Fruit fly (Drosophila melanogaster): ENCODE results near the gene nAChRbeta2.

nAChRbeta2 gene

dm6 chr3R:24543676-24544277 is 28.9 kb upstream of the nAChRbeta2 start, which contains the start of gene Cftr (continued):
- TF ChIP-seq Dref (GFP tag; IDR thresholded peaks at IDR 0.05): peak; percentile 72
- TF ChIP-seq CG2116 (GFP tag; optimal IDR thresholded peaks at IDR 0.05): peak; percentile 10
- TF ChIP-seq bsh (GFP tag; optimal IDR thresholded peaks at IDR 0.05): no peak
- TF ChIP-seq CG8478 (optimal IDR thresholded peaks at IDR 0.05): no peak
- TF ChIP-seq Vsx1 (GFP tag; optimal IDR thresholded peaks at IDR 0.05): peak; percentile 16
- TF ChIP-seq pita (GFP tag; optimal IDR thresholded peaks at IDR 0.05): no peak
- TF ChIP-seq CG6683 (GFP tag; optimal IDR thresholded peaks at IDR 0.05): no peak
- peak; percentile 96 for TF ChIP-seq scrt (GFP tag; optimal IDR thresholded peaks at IDR 0.05)
- no peak for TF ChIP-seq CG3407 (GFP tag; optimal IDR thresholded peaks at IDR 0.05)
- TF ChIP-seq Gsc (GFP tag; IDR thresholded peaks at IDR 0.05): no peak
- no peak for TF ChIP-seq CG6254 (GFP tag; optimal IDR thresholded peaks at IDR 0.05)
- TF ChIP-seq MBD-R2 (GFP tag; IDR thresholded peaks at IDR 0.05): peak; percentile 9; the same call in 1 of the 2 replicates
- TF ChIP-seq CG13123 (GFP tag; optimal IDR thresholded peaks at IDR 0.05): peak; percentile 15
- peak; percentile 18; the same call in 1 of the 2 replicates for TF ChIP-seq al (GFP tag; IDR thresholded peaks at IDR 0.05)
- no peak for TF ChIP-seq TFAM (GFP tag; optimal IDR thresholded peaks at IDR 0.05)
- TF ChIP-seq Dip3 (GFP tag; optimal IDR thresholded peaks at IDR 0.05): peak; percentile 41
- peak in 1 of 2 experiments; percentile 43 for TF ChIP-seq chif (GFP tag; optimal IDR thresholded peaks at IDR 0.05)
- peak; percentile 53 for TF ChIP-seq zfh2 (GFP tag; optimal IDR thresholded peaks at IDR 0.05)
- TF ChIP-seq B-H2 (GFP tag; optimal IDR thresholded peaks at IDR 0.05): peak; percentile 85
- peak; percentile 94 for TF ChIP-seq CG13624 (GFP tag; optimal IDR thresholded peaks at IDR 0.05)
- no peak; the same call in 2 of the 3 replicates for TF ChIP-seq ken (GFP tag; IDR thresholded peaks at IDR 0.05)
- no peak for TF ChIP-seq Blimp-1 (GFP tag; optimal IDR thresholded peaks at IDR 0.05)
- peak; percentile 55 for TF ChIP-seq CG6854 (GFP tag; optimal IDR thresholded peaks at IDR 0.05)
- no peak for TF ChIP-seq CG6689 (GFP tag; IDR thresholded peaks at IDR 0.05)
- no peak for TF ChIP-seq Nf-YB (GFP tag; optimal IDR thresholded peaks at IDR 0.05)
- peak; percentile 9 for TF ChIP-seq HLHmδ (GFP tag; optimal IDR thresholded peaks at IDR 0.05)
- peak; percentile 13 for TF ChIP-seq da (GFP tag; optimal IDR thresholded peaks at IDR 0.05)
- peak; percentile 51 for TF ChIP-seq CG1233 (GFP tag; optimal IDR thresholded peaks at IDR 0.05)
- TF ChIP-seq sc (optimal IDR thresholded peaks at IDR 0.05): no peak
- TF ChIP-seq sc (GFP tag; optimal IDR thresholded peaks at IDR 0.05): no peak
- TF ChIP-seq lola (GFP tag; optimal IDR thresholded peaks at IDR 0.05): no peak
- TF ChIP-seq tio (GFP tag; optimal IDR thresholded peaks at IDR 0.05): no peak
- TF ChIP-seq crol (GFP tag; IDR thresholded peaks at IDR 0.05): no peak
- peak; percentile 58 for TF ChIP-seq Atf6 (GFP tag; IDR thresholded peaks at IDR 0.05)
- peak; percentile 38 for TF ChIP-seq CG4282 (GFP tag; optimal IDR thresholded peaks at IDR 0.05)
- TF ChIP-seq z (GFP tag; IDR thresholded peaks at IDR 0.05): no peak
- peak; percentile 52 for TF ChIP-seq CG18476 (GFP tag; optimal IDR thresholded peaks at IDR 0.05)
- TF ChIP-seq CG7839 (tag; optimal IDR thresholded peaks at IDR 0.05): peak; percentile 34
- peak; percentile 81 for TF ChIP-seq Rfx (GFP tag; IDR thresholded peaks at IDR 0.05)
- peak; percentile 29 for TF ChIP-seq Elba2 (GFP tag; optimal IDR thresholded peaks at IDR 0.05)
- no peak for TF ChIP-seq nerfin-1 (tag; optimal IDR thresholded peaks at IDR 0.05)
- peak; percentile 63 for TF ChIP-seq Hmr (GFP tag; optimal IDR thresholded peaks at IDR 0.05)
- TF ChIP-seq Scr (GFP tag; IDR thresholded peaks at IDR 0.05; ENCODE audit: partially characterized antibody): no peak; the same call in 1 of the 2 replicates
- no peak for TF ChIP-seq btn (GFP tag; optimal IDR thresholded peaks at IDR 0.05)
- TF ChIP-seq CG2120 (GFP tag; optimal IDR thresholded peaks at IDR 0.05): peak; percentile 66
- no peak for TF ChIP-seq CG30403 (GFP tag; optimal IDR thresholded peaks at IDR 0.05)
- peak; percentile 11 for TF ChIP-seq p53 (GFP tag; optimal IDR thresholded peaks at IDR 0.05)
- no peak for TF ChIP-seq pan (optimal IDR thresholded peaks at IDR 0.05)
- TF ChIP-seq pan (GFP tag; optimal IDR thresholded peaks at IDR 0.05 in 1 of 2, IDR thresholded peaks at IDR 0.05 in 1 of 2): peak in 1 of 2 experiments; percentile 58
- TF ChIP-seq fd3F (GFP tag; optimal IDR thresholded peaks at IDR 0.05): no peak
